Fruit fly (Drosophila melanogaster) whole organism, prepupa: Measurements from ENCODE around the gene Chc.
A peak's percentile ranks its signal among the peaks of the same experiment; 100 is the strongest.

Source experiments
- Blimp-1 ChIP-seq: fragments of 200-800 bp; sonication (Bioruptor generic); optimal IDR thresholded peaks from 3 replicates; lab custom pipeline; 2017; ENCODE audit warnings: missing biosample characterization, missing genetic modification characterization, mild to moderate bottlenecking, moderate library complexity, missing genetic modification reagents
- CG10631 ChIP-seq: fragments of 200-800 bp; sonication (Bioruptor generic); optimal IDR thresholded peaks from 2 replicates; lab custom pipeline; 2016; ENCODE audit warnings: missing biosample characterization, missing genetic modification characterization
- CG10669 ChIP-seq: fragments of 200-800 bp; sonication (Bioruptor generic); optimal IDR thresholded peaks from 3 replicates; lab custom pipeline; 2018; ENCODE audit warnings: missing biosample characterization, mild to moderate bottlenecking, missing genetic modification characterization, moderate library complexity
- CG11902 ChIP-seq: fragments of 200-800 bp; sonication (Bioruptor generic); optimal IDR thresholded peaks from 3 replicates; lab custom pipeline; 2016; ENCODE audit warnings: missing biosample characterization, missing genetic modification characterization
- CG1621 ChIP-seq: fragments of 200-800 bp; sonication (Bioruptor generic); optimal IDR thresholded peaks from 3 replicates; lab custom pipeline; 2018; ENCODE audit warnings: missing biosample characterization, mild to moderate bottlenecking, missing genetic modification characterization
- CG16779 ChIP-seq: fragments of 200-800 bp; sonication (Bioruptor generic); optimal IDR thresholded peaks from 3 replicates; lab custom pipeline; 2017; ENCODE audit warnings: missing biosample characterization, mild to moderate bottlenecking, missing genetic modification characterization
- CG32006 ChIP-seq: fragments of 200-800 bp; sonication (Bioruptor generic); optimal IDR thresholded peaks from 3 replicates; lab custom pipeline; 2017; ENCODE audit warnings: missing biosample characterization, mild to moderate bottlenecking, missing genetic modification characterization
- CG34406 ChIP-seq: fragments of 200-800 bp; sonication (Bioruptor generic); optimal IDR thresholded peaks from 3 replicates; lab custom pipeline; 2016; ENCODE audit warnings: missing biosample characterization, missing genetic modification characterization
- CG6792 ChIP-seq: fragments of 200-800 bp; sonication (Bioruptor generic); optimal IDR thresholded peaks from 3 replicates; lab custom pipeline; 2016; ENCODE audit warnings: missing biosample characterization, missing genetic modification characterization
- CG6808 ChIP-seq: fragments of 200-800 bp; sonication (Bioruptor generic); optimal IDR thresholded peaks from 3 replicates; lab custom pipeline; 2017; ENCODE audit warnings: missing biosample characterization, missing genetic modification characterization, mild to moderate bottlenecking, moderate library complexity, missing genetic modification reagents
- CG6854 ChIP-seq: fragments of 200-800 bp; sonication (Bioruptor generic); optimal IDR thresholded peaks from 2 replicates; lab custom pipeline; 2017; ENCODE audit warnings: missing biosample characterization, mild to moderate bottlenecking, missing genetic modification characterization
- CG7368 ChIP-seq: fragments of 200-800 bp; sonication (Bioruptor generic); optimal IDR thresholded peaks from 3 replicates; lab custom pipeline; 2016; ENCODE audit warnings: missing biosample characterization, missing genetic modification characterization
- CG8119 ChIP-seq: fragments of 200-800 bp; sonication (Bioruptor generic); IDR thresholded peaks from 3 replicates; pipeline ENCODE4 v1.3.6; 2022; ENCODE audit warnings: missing biosample characterization, missing genetic modification characterization
- CG8319 ChIP-seq: fragments of 200-800 bp; sonication (Bioruptor generic); optimal IDR thresholded peaks from 3 replicates; lab custom pipeline; 2016; ENCODE audit warnings: missing biosample characterization, missing genetic modification characterization
- CG8632 ChIP-seq: fragments of 200-800 bp; sonication (Bioruptor generic); optimal IDR thresholded peaks from 3 replicates; lab custom pipeline; 2016; ENCODE audit warnings: missing biosample characterization, missing genetic modification characterization
- CG9139 ChIP-seq: fragments of 200-800 bp; sonication (Bioruptor generic); optimal IDR thresholded peaks from 3 replicates; lab custom pipeline; 2017; ENCODE audit warnings: missing biosample characterization, mild to moderate bottlenecking, missing genetic modification characterization
- Eip78C ChIP-seq: fragments of 200-800 bp; sonication (Bioruptor generic); peaks from one replicate; lab custom pipeline; 2016; ENCODE audit warnings: missing biosample characterization, missing genetic modification characterization
- Eip93F ChIP-seq: fragments of 200-800 bp; sonication (Bioruptor generic); optimal IDR thresholded peaks from 2 replicates; lab custom pipeline; 2016; ENCODE audit warnings: missing biosample characterization, mild to moderate bottlenecking, missing genetic modification characterization
- Ets21C ChIP-seq: fragments of 200-800 bp; sonication (Bioruptor generic); optimal IDR thresholded peaks from 3 replicates; lab custom pipeline; 2016; ENCODE audit warnings: missing biosample characterization, missing genetic modification characterization
- Ets96B ChIP-seq: fragments of 200-800 bp; optimal IDR thresholded peaks from 2 replicates; lab custom pipeline; 2019; ENCODE audit warnings: missing biosample characterization, mild to moderate bottlenecking, missing genetic modification characterization, moderate library complexity
- Hr38 ChIP-seq: sonication (Bioruptor generic); optimal IDR thresholded peaks from 2 replicates; lab custom pipeline; 2016; ENCODE audit warnings: missing biosample characterization, missing genetic modification characterization
- Lpt ChIP-seq: fragments of 200-800 bp; sonication (Bioruptor generic); optimal IDR thresholded peaks from 3 replicates; lab custom pipeline; 2016; ENCODE audit warnings: missing biosample characterization, missing genetic modification characterization
- Met ChIP-seq: fragments of 200-800 bp; sonication (Bioruptor generic); optimal IDR thresholded peaks from 3 replicates; lab custom pipeline; 2016; ENCODE audit warnings: missing biosample characterization, missing genetic modification characterization
- Smox ChIP-seq: fragments of 200-800 bp; sonication (Bioruptor generic); optimal IDR thresholded peaks from 3 replicates; lab custom pipeline; 2016; ENCODE audit warnings: missing biosample characterization, missing genetic modification characterization
- Sox102F ChIP-seq: fragments of 200-800 bp; sonication (Bioruptor generic); optimal IDR thresholded peaks from 2 replicates; lab custom pipeline; 2016; ENCODE audit warnings: missing biosample characterization, mild to moderate bottlenecking, missing genetic modification characterization
- Sox14 ChIP-seq: fragments of 200-800 bp; sonication (Bioruptor generic); optimal IDR thresholded peaks from 3 replicates; lab custom pipeline; 2016; ENCODE audit warnings: missing biosample characterization, missing genetic modification characterization
- achi ChIP-seq: fragments of 200-800 bp; sonication (Bioruptor generic); optimal IDR thresholded peaks from 3 replicates; lab custom pipeline; 2016; ENCODE audit warnings: missing biosample characterization, missing genetic modification characterization
- acj6 ChIP-seq: fragments of 200-800 bp; sonication (Bioruptor generic); optimal IDR thresholded peaks from 3 replicates; lab custom pipeline; 2016; ENCODE audit warnings: missing biosample characterization, missing genetic modification characterization
- cyc ChIP-seq: fragments of 200-800 bp; sonication (Bioruptor generic); optimal IDR thresholded peaks from 3 replicates; lab custom pipeline; 2016; ENCODE audit warnings: missing biosample characterization, missing genetic modification characterization
- dsx ChIP-seq: fragments of 200-800 bp; optimal IDR thresholded peaks from 3 replicates; lab custom pipeline; 2019; ENCODE audit warnings: missing biosample characterization, mild to moderate bottlenecking, missing genetic modification characterization, moderate library complexity; ENCODE audit not compliant: poor library complexity, severe bottlenecking
- eg ChIP-seq: fragments of 200-800 bp; sonication (Bioruptor generic); IDR thresholded peaks from 3 replicates; pipeline ENCODE4 v1.3.6; 2022; ENCODE audit warnings: missing biosample characterization, missing genetic modification characterization
- fd59A ChIP-seq: fragments of 200-800 bp; sonication (Bioruptor generic); optimal IDR thresholded peaks from 2 replicates; lab custom pipeline; 2017; ENCODE audit warnings: missing biosample characterization, mild to moderate bottlenecking, missing genetic modification characterization, missing genetic modification reagents
- lz ChIP-seq: fragments of 200-800 bp; sonication (Bioruptor generic); optimal IDR thresholded peaks from 3 replicates; lab custom pipeline; 2016; ENCODE audit warnings: missing biosample characterization, missing genetic modification characterization
- net ChIP-seq: fragments of 200-800 bp; sonication (Bioruptor generic); optimal IDR thresholded peaks from 3 replicates; lab custom pipeline; 2016; ENCODE audit warnings: missing biosample characterization, missing genetic modification characterization
- pdm3 ChIP-seq: fragments of 200-800 bp; sonication (Bioruptor generic); optimal IDR thresholded peaks from 3 replicates; lab custom pipeline; 2016; ENCODE audit warnings: missing biosample characterization, missing genetic modification characterization
- salr ChIP-seq, 2 experiments: fragments of 200-800 bp; sonication (Bioruptor generic); optimal IDR thresholded peaks; 3 replicates each; lab custom pipeline; 2016 to 2018; ENCODE audit warnings: missing biosample characterization in 2 of 2, missing genetic modification characterization in 2 of 2, mild to moderate bottlenecking in 1 of 2
- ss ChIP-seq, 2 experiments: fragments of 200-800 bp; sonication (Bioruptor generic); optimal IDR thresholded peaks; 2 replicates in 1 of 2; 3 replicates in 1 of 2; lab custom pipeline; 2017 to 2018; ENCODE audit warnings: mild to moderate bottlenecking in 2 of 2, missing biosample characterization in 2 of 2, missing genetic modification characterization in 2 of 2, moderate library complexity in 1 of 2
- svp ChIP-seq: fragments of 200-800 bp; sonication (Bioruptor generic); peaks from one replicate; lab custom pipeline; 2016; ENCODE audit warnings: missing biosample characterization, missing genetic modification characterization
- topi ChIP-seq: fragments of 200-800 bp; sonication (Bioruptor generic); optimal IDR thresholded peaks from 3 replicates; lab custom pipeline; 2016; ENCODE audit warnings: missing biosample characterization, missing genetic modification characterization
- vri ChIP-seq: fragments of 200-800 bp; sonication (Bioruptor generic); optimal IDR thresholded peaks from 3 replicates; lab custom pipeline; 2016; ENCODE audit warnings: missing biosample characterization, mild to moderate bottlenecking, missing genetic modification characterization

The Chc gene

dm6 chrX:15802880-15803650 lies 32.2 kb downstream of the Chc start (continued):
- no peak for TF ChIP-seq Ets21C
- TF ChIP-seq Met (GFP tag; lab: Kevin White, UChicago), result no peak
- TF ChIP-seq CG10669, result no peak
- no peak for TF ChIP-seq CG11902
- no peak for TF ChIP-seq CG1621 (tag; lab: Kevin White, UChicago)
- no peak for TF ChIP-seq net
- TF ChIP-seq CG8632 (GFP tag; lab: Kevin White, UChicago), result peak; percentile 14
- no peak for TF ChIP-seq ss (GFP tag; optimal IDR thresholded peaks at IDR 0.05; lab: Kevin White, UChicago)
- peak; percentile 53 for TF ChIP-seq CG32006 (GFP tag; lab: Kevin White, UChicago)
- TF ChIP-seq Ets96B, result peak; percentile 20
- TF ChIP-seq CG9139, result no peak
- no peak for TF ChIP-seq Hr38 (GFP tag; lab: Kevin White, UChicago)
- TF ChIP-seq pdm3 (GFP tag; lab: Kevin White, UChicago), result no peak
- peak; percentile 14 for TF ChIP-seq acj6
- no peak for TF ChIP-seq CG8319 (GFP tag; lab: Kevin White, UChicago)
- peak; percentile 21 for TF ChIP-seq Sox14 (GFP tag; lab: Kevin White, UChicago)
- TF ChIP-seq CG6854 (GFP tag; lab: Kevin White, UChicago), result no peak
- TF ChIP-seq CG6792 (GFP tag; lab: Kevin White, UChicago), result no peak
- TF ChIP-seq Blimp-1 (GFP tag; lab: Kevin White, UChicago), result no peak
- no peak for TF ChIP-seq Sox102F (GFP tag; lab: Kevin White, UChicago)
- TF ChIP-seq CG16779, result no peak

- TF ChIP-seq eg (GFP tag; lab: Robert Waterston, UW) (0 out of 3 replicates have a peak, but pooled peaks have one; percentile 44), svp (GFP tag; lab: Kevin White, UChicago) (peak; percentile 84), Eip78C (GFP tag; lab: Kevin White, UChicago) (peak; percentile 23)
These were observed 36.2 kb downstream of the Chc start, which contains the start of the genes sordd2 and CG15602 for dm6 chrX:15799085-15799557. TSS of gene sordd2 (minus strand) at chrX:15799162. TSS of gene CG15602 (plus strand) at chrX:15799426.

dm6 chrX:15795951-15796443 lies 39.3 kb downstream of the Chc start, which contains the start of gene sordd1:
TSS of gene sordd1 (minus strand) at chrX:15796028.
- TF ChIP-seq Eip78C (GFP tag; lab: Kevin White, UChicago), result peak; percentile 16
- TF ChIP-seq, all 60 proteins: peak for 1; not testable (repeated sequence) for 59

dm6 chrX:15788235-15789187 lies 46.8 kb downstream of the Chc start, which contains the start of gene Rhp:
TSS of gene Rhp (plus strand) at chrX:15788897.
- TF ChIP-seq dsx (GFP tag; lab: Kevin White, UChicago) (peak; percentile 47), salr (GFP tag; optimal IDR thresholded peaks at IDR 0.05; lab: Kevin White, UChicago) (no peak), achi (GFP tag; lab: Kevin White, UChicago) (peak; percentile 31), CG9139 (peak; percentile 69), topi (GFP tag; lab: Kevin White, UChicago) (peak; percentile 46), CG10669 (peak; percentile 76), CG34406 (peak; percentile 60), lz (GFP tag; lab: Kevin White, UChicago) (peak; percentile 40), CG10631 (peak; percentile 72), CG8119 (GFP tag; lab: Robert Waterston, UW) (peak; percentile 29; the same call in 1 of the 3 replicates), CG6792 (GFP tag; lab: Kevin White, UChicago) (peak; percentile 62), CG16779 (no peak), Lpt (GFP tag; lab: Kevin White, UChicago) (no peak), vri (GFP tag; lab: Kevin White, UChicago) (peak; percentile 40), fd59A (GFP tag; lab: Kevin White, UChicago) (no peak), CG6808 (peak; percentile 79), pdm3 (GFP tag; lab: Kevin White, UChicago) (peak; percentile 60), CG1621 (tag; lab: Kevin White, UChicago) (peak; percentile 55), Smox (GFP tag; lab: Kevin White, UChicago) (peak; percentile 56), CG8319 (GFP tag; lab: Kevin White, UChicago) (peak; percentile 22), CG7368 (GFP tag; lab: Kevin White, UChicago) (peak; percentile 74), Blimp-1 (GFP tag; lab: Kevin White, UChicago) (peak; percentile 34), Eip93F (no peak), cyc (GFP tag; lab: Kevin White, UChicago) (peak; percentile 8), CG6854 (GFP tag; lab: Kevin White, UChicago) (peak; percentile 83), Sox14 (GFP tag; lab: Kevin White, UChicago) (no peak)
